Worm (Caenorhabditis elegans) whole organism, L3 larva: ENCODE results near the gene C38C6.3.

Source experiments
- R02D3.7 ChIP-seq: fragments of 150-350 bp; optimal IDR thresholded peaks from 2 replicates; lab custom pipeline; 2014; ENCODE audit warnings: missing biosample characterization, missing genetic modification characterization
- ZK546.5 ChIP-seq: sonication (generic microtip); optimal IDR thresholded peaks from 2 replicates; lab custom pipeline; 2017; ENCODE audit warnings: missing biosample characterization, missing genetic modification characterization
- aly-2 ChIP-seq: fragments of 150-350 bp; optimal IDR thresholded peaks from 2 replicates; lab custom pipeline; 2014; ENCODE audit warnings: missing biosample characterization, missing genetic modification characterization
- ama-1 ChIP-seq: fragments of 150-350 bp; optimal IDR thresholded peaks from 2 replicates; lab custom pipeline; 2018
- ceh-16 ChIP-seq: sonication (generic microtip); optimal IDR thresholded peaks from 2 replicates; lab custom pipeline; 2017; ENCODE audit warnings: missing biosample characterization, missing genetic modification characterization
- ceh-28 ChIP-seq: fragments of 150-350 bp; optimal IDR thresholded peaks from 2 replicates; lab custom pipeline; 2014; ENCODE audit warnings: missing biosample characterization, missing genetic modification reagents, missing genetic modification characterization
- ceh-82 ChIP-seq: fragments of 150-350 bp; optimal IDR thresholded peaks from 2 replicates; lab custom pipeline; 2014; ENCODE audit warnings: missing biosample characterization, missing genetic modification characterization
- ceh-9 ChIP-seq: sonication (generic microtip); optimal IDR thresholded peaks from 2 replicates; lab custom pipeline; 2018; ENCODE audit warnings: missing biosample characterization, missing genetic modification characterization
- daf-12 ChIP-seq: fragments of 150-350 bp; optimal IDR thresholded peaks from 2 replicates; lab custom pipeline; 2014; ENCODE audit warnings: missing biosample characterization, missing genetic modification reagents, missing genetic modification characterization
- egl-27 ChIP-seq: sonication (generic microtip); optimal IDR thresholded peaks from 4 replicates; lab custom pipeline; 2017; ENCODE audit warnings: missing biosample characterization, missing genetic modification reagents, missing genetic modification characterization
- egl-5 ChIP-seq: fragments of 150-350 bp; optimal IDR thresholded peaks from 2 replicates; lab custom pipeline; 2017; ENCODE audit warnings: missing biosample characterization, missing genetic modification reagents, missing genetic modification characterization, inconsistent platforms
- elt-1 ChIP-seq: fragments of 150-350 bp; optimal IDR thresholded peaks from 2 replicates; lab custom pipeline; 2014; ENCODE audit warnings: missing biosample characterization, missing genetic modification characterization
- elt-2 ChIP-seq: sonication (generic microtip); optimal IDR thresholded peaks from 2 replicates; lab custom pipeline; 2016; ENCODE audit warnings: missing genetic modification reagents, mild to moderate bottlenecking, missing genetic modification characterization, missing compliant biosample characterization
- elt-3 ChIP-seq, 3 experiments: fragments of 150-350 bp in 1 of 3; sonication (generic microtip) in 2 of 3; optimal IDR thresholded peaks; 2 replicates in 2 of 3; 4 replicates in 1 of 3; lab custom pipeline; 2014 to 2017; ENCODE audit warnings: missing biosample characterization in 3 of 3, missing genetic modification characterization in 3 of 3
- eor-1 ChIP-seq, 2 experiments: fragments of 150-350 bp; optimal IDR thresholded peaks; 2 replicates each; lab custom pipeline; 2014 to 2018; ENCODE audit warnings: missing biosample characterization in 2 of 2, missing genetic modification characterization in 2 of 2
- fkh-10 ChIP-seq: sonication (generic microtip); optimal IDR thresholded peaks from 2 replicates; lab custom pipeline; 2017; ENCODE audit warnings: missing biosample characterization, missing genetic modification reagents, missing genetic modification characterization
- fkh-2 ChIP-seq: fragments of 150-350 bp; optimal IDR thresholded peaks from 2 replicates; lab custom pipeline; 2014; ENCODE audit warnings: missing biosample characterization, missing genetic modification reagents, missing genetic modification characterization
- fos-1 ChIP-seq: fragments of 150-350 bp; optimal IDR thresholded peaks from 2 replicates; lab custom pipeline; 2014; ENCODE audit warnings: missing biosample characterization, missing genetic modification characterization
- hmg-11 ChIP-seq: sonication (generic microtip); optimal IDR thresholded peaks from 2 replicates; lab custom pipeline; 2016; ENCODE audit warnings: missing genetic modification characterization, missing compliant biosample characterization
- jun-1 ChIP-seq: fragments of 150-350 bp; optimal IDR thresholded peaks from 2 replicates; lab custom pipeline; 2014; ENCODE audit warnings: missing biosample characterization, missing genetic modification reagents, missing genetic modification characterization
- lin-15B ChIP-seq: fragments of 150-350 bp; optimal IDR thresholded peaks from 2 replicates; lab custom pipeline; 2014; ENCODE audit warnings: missing biosample characterization, missing genetic modification characterization
- lin-39 ChIP-seq: fragments of 150-350 bp; optimal IDR thresholded peaks from 2 replicates; lab custom pipeline; 2018; ENCODE audit warnings: missing biosample characterization, missing genetic modification reagents, missing genetic modification characterization
- lsy-12 ChIP-seq: sonication (generic microtip); optimal IDR thresholded peaks from 2 replicates; lab custom pipeline; 2016; ENCODE audit warnings: mild to moderate bottlenecking, missing genetic modification characterization, missing compliant biosample characterization
- mdl-1 ChIP-seq: fragments of 150-350 bp; optimal IDR thresholded peaks from 2 replicates; lab custom pipeline; 2014; ENCODE audit warnings: missing biosample characterization, missing genetic modification characterization
- mml-1 ChIP-seq: fragments of 150-350 bp; sonication (generic microtip); optimal IDR thresholded peaks from 3 replicates; lab custom pipeline; 2014; ENCODE audit warnings: missing biosample characterization, missing genetic modification characterization
- nfya-1 ChIP-seq: sonication (generic microtip); optimal IDR thresholded peaks from 2 replicates; lab custom pipeline; 2017; ENCODE audit warnings: missing genetic modification characterization, mild to moderate bottlenecking, missing compliant biosample characterization, antibody characterized with exemption, moderate library complexity; ENCODE audit not compliant: insufficient read depth
- nhr-11 ChIP-seq: fragments of 150-350 bp; optimal IDR thresholded peaks from 2 replicates; lab custom pipeline; 2014; ENCODE audit warnings: missing biosample characterization, missing genetic modification characterization
- nhr-12 ChIP-seq: fragments of 150-350 bp; optimal IDR thresholded peaks from 2 replicates; lab custom pipeline; 2014; ENCODE audit warnings: missing biosample characterization, missing genetic modification characterization
- nhr-23 ChIP-seq: fragments of 150-350 bp; optimal IDR thresholded peaks from 2 replicates; lab custom pipeline; 2014; ENCODE audit warnings: missing biosample characterization, missing genetic modification reagents, missing genetic modification characterization
- nhr-237 ChIP-seq: fragments of 150-350 bp; optimal IDR thresholded peaks from 2 replicates; lab custom pipeline; 2014; ENCODE audit warnings: missing biosample characterization, missing genetic modification characterization
- nhr-25 ChIP-seq: sonication (generic microtip); optimal IDR thresholded peaks from 2 replicates; lab custom pipeline; 2017; ENCODE audit warnings: missing biosample characterization, missing genetic modification characterization
- nhr-28 ChIP-seq: fragments of 150-350 bp; optimal IDR thresholded peaks from 2 replicates; lab custom pipeline; 2014; ENCODE audit warnings: missing biosample characterization, missing genetic modification characterization
- nhr-67 ChIP-seq: fragments of 150-350 bp; optimal IDR thresholded peaks from 2 replicates; lab custom pipeline; 2014; ENCODE audit warnings: missing biosample characterization, missing genetic modification characterization
- nhr-76 ChIP-seq: fragments of 150-350 bp; sonication (generic microtip); optimal IDR thresholded peaks from 5 replicates; lab custom pipeline; 2014; ENCODE audit warnings: missing biosample characterization, missing genetic modification characterization
- nhr-77 ChIP-seq: fragments of 150-350 bp; optimal IDR thresholded peaks from 2 replicates; lab custom pipeline; 2014; ENCODE audit warnings: missing biosample characterization, missing genetic modification characterization
- pha-4 ChIP-seq: fragments of 150-350 bp; optimal IDR thresholded peaks from 2 replicates; lab custom pipeline; 2014; ENCODE audit warnings: missing biosample characterization, missing genetic modification reagents, missing genetic modification characterization
- pqm-1 ChIP-seq: fragments of 150-350 bp; optimal IDR thresholded peaks from 2 replicates; lab custom pipeline; 2017; ENCODE audit warnings: missing biosample characterization, missing genetic modification characterization, inconsistent platforms
- sea-2 ChIP-seq: fragments of 150-350 bp; sonication (generic microtip); optimal IDR thresholded peaks from 4 replicates; lab custom pipeline; 2014; ENCODE audit warnings: missing biosample characterization, missing genetic modification reagents, missing genetic modification characterization
- skn-1 ChIP-seq: fragments of 150-350 bp; optimal IDR thresholded peaks from 2 replicates; lab custom pipeline; 2014; ENCODE audit warnings: missing biosample characterization, missing genetic modification characterization
- snpc-4 ChIP-seq: fragments of 150-350 bp; optimal IDR thresholded peaks from 2 replicates; lab custom pipeline; 2014; ENCODE audit warnings: missing biosample characterization, missing genetic modification characterization
- tbx-2 ChIP-seq: sonication (generic microtip); optimal IDR thresholded peaks from 2 replicates; lab custom pipeline; 2016; ENCODE audit warnings: mild to moderate bottlenecking, missing genetic modification characterization, missing compliant biosample characterization
- unc-39 ChIP-seq: sonication (generic microtip); optimal IDR thresholded peaks from 4 replicates; lab custom pipeline; 2017; ENCODE audit warnings: missing biosample characterization, missing genetic modification characterization
- unc-62 ChIP-seq: fragments of 150-350 bp; sonication (generic microtip); optimal IDR thresholded peaks from 4 replicates; lab custom pipeline; 2014; ENCODE audit warnings: missing biosample characterization, missing genetic modification reagents, missing genetic modification characterization
- zag-1 ChIP-seq: fragments of 150-350 bp; optimal IDR thresholded peaks from 2 replicates; lab custom pipeline; 2014; ENCODE audit warnings: missing biosample characterization, missing genetic modification characterization
- ztf-11 ChIP-seq: fragments of 150-350 bp; optimal IDR thresholded peaks from 2 replicates; lab custom pipeline; 2014; ENCODE audit warnings: missing biosample characterization, missing genetic modification characterization
- ztf-4 ChIP-seq: fragments of 150-350 bp; optimal IDR thresholded peaks from 2 replicates; lab custom pipeline; 2014; ENCODE audit warnings: missing biosample characterization, missing genetic modification characterization

C38C6.3 gene

ce11 chrII:14627330-14627729, 5.6 kb upstream of the C38C6.3 start, which contains the start of gene tag-297:
TSS of gene tag-297 (plus strand) at chrII:14627630.
- TF ChIP-seq ceh-82: no peak
- TF ChIP-seq zag-1 (tag; lab: Kevin White, UChicago): no peak
- no peak for TF ChIP-seq lsy-12 (tag; lab: Kevin White, UChicago)
- TF ChIP-seq mml-1 (tag; lab: Kevin White, UChicago): no peak
- TF ChIP-seq sea-2 (GFP tag; lab: Kevin White, UChicago): no peak
- no peak for TF ChIP-seq pqm-1
- TF ChIP-seq ztf-11 (tag; lab: Kevin White, UChicago): no peak
- no peak for TF ChIP-seq elt-3 (tag; optimal IDR thresholded peaks at IDR 0.05; lab: Kevin White, UChicago)
- TF ChIP-seq nhr-28 (tag; lab: Kevin White, UChicago): no peak
- no peak for TF ChIP-seq snpc-4 (tag; lab: Kevin White, UChicago)
- no peak for TF ChIP-seq jun-1 (tag; lab: Kevin White, UChicago)
- TF ChIP-seq ztf-4 (tag; lab: Kevin White, UChicago): no peak
- TF ChIP-seq daf-12 (tag; lab: Kevin White, UChicago): no peak
- TF ChIP-seq nhr-11 (tag; lab: Kevin White, UChicago): no peak
- no peak for TF ChIP-seq eor-1 (tag; optimal IDR thresholded peaks at IDR 0.05; lab: Kevin White, UChicago)
- no peak for TF ChIP-seq nhr-77 (tag; lab: Kevin White, UChicago)
- no peak for TF ChIP-seq nhr-76 (tag; lab: Kevin White, UChicago)
- no peak for TF ChIP-seq hmg-11
- TF ChIP-seq lin-39 (tag; lab: Kevin White, UChicago): no peak
- TF ChIP-seq elt-2 (tag; lab: Kevin White, UChicago): no peak

ce11 chrII:14634042-14634441, 1.1 kb downstream of the C38C6.3 start:
- TF ChIP-seq nhr-23 (tag; lab: Kevin White, UChicago) (no peak), lin-39 (tag; lab: Kevin White, UChicago) (no peak), daf-12 (tag; lab: Kevin White, UChicago) (no peak), ztf-4 (tag; lab: Kevin White, UChicago) (no peak), unc-62 (GFP tag; lab: Kevin White, UChicago) (no peak), nhr-237 (tag; lab: Kevin White, UChicago) (no peak), R02D3.7 (tag; lab: Kevin White, UChicago) (no peak), pha-4 (tag; lab: Kevin White, UChicago) (no peak)

- TF ChIP-seq elt-2 (tag; lab: Kevin White, UChicago): no peak
- TF ChIP-seq fkh-10 (GFP tag; lab: Kevin White, UChicago): no peak
- peak; percentile 32 for TF ChIP-seq nfya-1
- TF ChIP-seq lin-39 (tag; lab: Kevin White, UChicago): peak; percentile 79
- TF ChIP-seq sea-2 (GFP tag; lab: Kevin White, UChicago): no peak
- TF ChIP-seq fkh-2 (tag; lab: Kevin White, UChicago): no peak
- TF ChIP-seq nhr-76 (tag; lab: Kevin White, UChicago): no peak
- TF ChIP-seq nhr-25 (tag; lab: Kevin White, UChicago): no peak
- no peak for TF ChIP-seq nhr-23 (tag; lab: Kevin White, UChicago)
- no peak for TF ChIP-seq pqm-1
- no peak for TF ChIP-seq pha-4 (tag; lab: Kevin White, UChicago)
- no peak for TF ChIP-seq nhr-11 (tag; lab: Kevin White, UChicago)
- no peak for TF ChIP-seq egl-5 (tag; lab: Kevin White, UChicago)
- TF ChIP-seq tbx-2: no peak
- no peak for TF ChIP-seq ceh-82
- TF ChIP-seq elt-1: no peak
- no peak for TF ChIP-seq nhr-28 (tag; lab: Kevin White, UChicago)
- TF ChIP-seq unc-62 (GFP tag; lab: Kevin White, UChicago): no peak
- TF ChIP-seq ama-1 (lab: Kevin White, UChicago): no peak
- TF ChIP-seq lsy-12 (tag; lab: Kevin White, UChicago): no peak
- no peak for TF ChIP-seq ztf-11 (tag; lab: Kevin White, UChicago)
- TF ChIP-seq elt-3 (tag; optimal IDR thresholded peaks at IDR 0.05; lab: Kevin White, UChicago): no peak
- no peak for TF ChIP-seq nhr-67 (tag; lab: Kevin White, UChicago)
- no peak for TF ChIP-seq ceh-9
- peak; percentile 54 for TF ChIP-seq hmg-11
- TF ChIP-seq jun-1 (tag; lab: Kevin White, UChicago): no peak
- no peak for TF ChIP-seq eor-1 (tag; optimal IDR thresholded peaks at IDR 0.05; lab: Kevin White, UChicago)
- no peak for TF ChIP-seq nhr-77 (tag; lab: Kevin White, UChicago)
- TF ChIP-seq fos-1: no peak
- no peak for TF ChIP-seq unc-39 (tag; lab: Kevin White, UChicago)
- no peak for TF ChIP-seq daf-12 (tag; lab: Kevin White, UChicago)
- TF ChIP-seq skn-1 (tag; lab: Kevin White, UChicago): peak; percentile 1
- TF ChIP-seq nhr-237 (tag; lab: Kevin White, UChicago): no peak
- TF ChIP-seq nhr-12: no peak
- TF ChIP-seq mdl-1 (tag; lab: Kevin White, UChicago): no peak
- no peak for TF ChIP-seq ceh-28 (tag; lab: Kevin White, UChicago)
- no peak for TF ChIP-seq aly-2
- no peak for TF ChIP-seq R02D3.7 (tag; lab: Kevin White, UChicago)
- no peak for TF ChIP-seq ZK546.5 (tag; lab: Kevin White, UChicago)
- TF ChIP-seq ztf-4 (tag; lab: Kevin White, UChicago): no peak
- TF ChIP-seq lin-15B (tag; lab: Kevin White, UChicago): peak; percentile 12
- no peak for TF ChIP-seq ceh-16 (tag; lab: Kevin White, UChicago)
- no peak for TF ChIP-seq mml-1 (tag; lab: Kevin White, UChicago)
- TF ChIP-seq snpc-4 (tag; lab: Kevin White, UChicago): peak; percentile 74
- TF ChIP-seq zag-1 (tag; lab: Kevin White, UChicago): no peak
- no peak for TF ChIP-seq egl-27 (tag; lab: Kevin White, UChicago)
These were observed 2.3 kb downstream of the C38C6.3 start for ce11 chrII:14635179-14635578.
